Worm (Caenorhabditis elegans) whole organism, L1 larva: ENCODE measurements around the gene sdc-3.

Experiments
- aly-2 ChIP-seq: fragments of 150-350 bp; optimal IDR thresholded peaks from 2 replicates; lab custom pipeline; 2014; ENCODE audit warnings: missing biosample characterization, missing genetic modification characterization
- ceh-90 ChIP-seq: sonication (generic microtip); optimal IDR thresholded peaks from 2 replicates; lab custom pipeline; 2016; ENCODE audit warnings: missing genetic modification characterization, missing compliant biosample characterization
- egl-27 ChIP-seq, 2 experiments: fragments of 150-350 bp in 1 of 2; sonication (generic microtip); optimal IDR thresholded peaks; 3 replicates each; lab custom pipeline; 2017 to 2018; ENCODE audit warnings: missing biosample characterization in 2 of 2, missing genetic modification characterization in 2 of 2, missing genetic modification reagents in 2 of 2
- fkh-8 ChIP-seq: sonication (generic microtip); optimal IDR thresholded peaks from 2 replicates; lab custom pipeline; 2016; ENCODE audit warnings: mild to moderate bottlenecking, missing genetic modification characterization, missing compliant biosample characterization
- hpl-2 ChIP-seq: fragments of 150-350 bp; optimal IDR thresholded peaks from 2 replicates; lab custom pipeline; 2014; ENCODE audit warnings: missing biosample characterization, missing genetic modification reagents, missing genetic modification characterization
- jun-1 ChIP-seq: fragments of 150-350 bp; optimal IDR thresholded peaks from 2 replicates; lab custom pipeline; 2014; ENCODE audit warnings: missing biosample characterization, missing genetic modification reagents, missing genetic modification characterization
- lin-14 ChIP-seq: fragments of 200-800 bp; sonication (Bioruptor generic); optimal IDR thresholded peaks from 2 replicates; lab custom pipeline; 2018; ENCODE audit warnings: mild to moderate bottlenecking, missing genetic modification characterization, moderate library complexity, missing compliant biosample characterization
- nhr-28 ChIP-seq: fragments of 150-350 bp; optimal IDR thresholded peaks from 2 replicates; lab custom pipeline; 2014; ENCODE audit warnings: missing biosample characterization, missing genetic modification characterization
- nhr-90 ChIP-seq: sonication (generic microtip); optimal IDR thresholded peaks from 2 replicates; lab custom pipeline; 2016; ENCODE audit warnings: mild to moderate bottlenecking, missing genetic modification characterization, missing compliant biosample characterization; ENCODE audit not compliant: poor library complexity
- rnt-1 ChIP-seq: sonication (generic microtip); optimal IDR thresholded peaks from 2 replicates; lab custom pipeline; 2016; ENCODE audit warnings: mild to moderate bottlenecking, missing genetic modification characterization, moderate library complexity, missing compliant biosample characterization
- snu-23 ChIP-seq: sonication (generic microtip); optimal IDR thresholded peaks from 2 replicates; lab custom pipeline; 2016; ENCODE audit warnings: missing genetic modification characterization, missing compliant biosample characterization
- ztf-11 ChIP-seq, 2 experiments: sonication (generic microtip); optimal IDR thresholded peaks; 2 replicates each; lab custom pipeline; 2016 to 2017; ENCODE audit warnings: missing genetic modification characterization in 2 of 2, missing biosample characterization in 1 of 2, missing compliant biosample characterization in 1 of 2

- TF ChIP-seq snu-23 (no peak), jun-1 (tag; lab: Kevin White, UChicago) (no peak), fkh-8 (no peak), lin-14 (GFP tag; lab: Kevin White, UChicago) (no peak), nhr-90 (tag; lab: Kevin White, UChicago) (no peak), aly-2 (no peak), egl-27 (tag; optimal IDR thresholded peaks at IDR 0.05; lab: Kevin White, UChicago) (no peak), nhr-28 (tag; lab: Kevin White, UChicago) (no peak), ceh-90 (tag; lab: Kevin White, UChicago) (no peak), ztf-11 (tag; optimal IDR thresholded peaks at IDR 0.05; lab: Kevin White, UChicago) (no peak), hpl-2 (GFP tag; lab: Kevin White, UChicago) (no peak), rnt-1 (tag; lab: Kevin White, UChicago) (no peak)
Measured at ce11 chrV:15020732-15021131, 27.3 kb downstream of the sdc-3 start, which contains the start of gene F14H8.5.
